Worm (Caenorhabditis elegans): Measurements from ENCODE around the gene unc-83.

DNA sequence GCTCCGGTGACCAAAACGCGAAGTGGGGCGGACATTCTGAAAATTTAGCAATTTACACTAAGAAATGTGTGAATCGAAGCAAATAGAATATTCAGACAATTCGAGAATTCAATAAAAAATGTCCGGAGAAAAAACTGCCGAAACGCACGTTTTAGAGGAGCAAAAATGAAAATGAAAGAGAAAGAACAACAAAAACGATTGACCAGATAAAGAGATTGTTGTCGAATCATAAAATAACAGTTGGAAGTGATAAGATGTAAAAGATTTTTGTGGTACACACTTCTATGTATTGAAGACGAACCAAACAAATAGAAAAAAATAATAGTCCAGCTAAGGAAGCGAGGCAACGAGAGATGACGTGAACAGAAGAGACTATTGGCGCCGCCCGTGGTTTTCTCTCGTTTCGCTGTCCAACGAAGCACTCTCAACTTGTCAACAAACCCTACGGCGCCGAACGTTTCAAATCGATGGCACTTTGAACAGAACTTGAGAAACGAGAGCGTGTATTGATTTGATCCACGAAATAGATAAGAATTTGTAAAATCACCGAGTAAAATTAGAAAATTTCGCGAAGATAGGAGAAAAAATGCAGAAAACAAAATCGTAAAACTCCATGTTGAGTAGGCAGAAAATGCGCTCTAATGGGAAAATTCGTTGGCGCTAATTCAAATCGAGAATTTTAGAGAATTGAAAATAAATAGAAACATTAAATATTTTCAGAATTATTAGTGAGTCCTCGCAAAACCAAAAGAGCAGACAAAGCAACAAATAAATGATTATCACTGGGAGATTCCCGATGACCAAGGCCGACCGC is 51.8 kb downstream of the unc-83 start, which contains the start of gene mdh-1:
- no peak for TF ChIP-seq tbx-11 (GFP tag; IDR thresholded peaks at IDR 0.05)
- no peak for TF ChIP-seq flt-1 (GFP tag; IDR thresholded peaks at IDR 0.05)
